Fruit fly (Drosophila melanogaster) S2 (cell line): Measurements from ENCODE around the gene CG15167.

Experiments
- CG8478 ChIP-seq: fragments of >200 bp; optimal IDR thresholded peaks from 2 replicates; lab custom pipeline; 2018
- CTCF ChIP-seq, 2 experiments: fragments of >200 bp; optimal IDR thresholded peaks; 2 replicates each; lab custom pipeline; 2018

DNA sequence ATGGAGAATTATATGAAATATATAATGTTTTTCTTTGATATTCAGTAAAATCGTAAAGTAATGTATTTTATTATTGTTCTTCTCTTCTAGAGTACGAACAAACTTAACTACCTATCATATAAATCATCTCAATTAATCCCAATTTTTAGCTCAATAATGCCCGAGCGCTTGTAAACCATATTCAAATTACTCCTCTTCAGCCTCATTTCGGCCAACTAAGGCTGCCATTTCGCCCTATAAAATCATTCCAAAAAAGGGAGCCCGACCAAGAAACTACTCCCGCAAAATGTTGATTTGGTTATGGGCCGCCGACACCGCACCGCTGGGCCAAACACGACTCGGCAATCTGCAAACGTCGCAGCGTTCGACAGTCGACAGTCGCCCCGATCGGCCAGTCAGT is 2.6 kb downstream of the CG15167 start:
- TF ChIP-seq CTCF (optimal IDR thresholded peaks at IDR 0.05; lab: Kevin White, UChicago): no peak
- TF ChIP-seq CG8478: no peak
